Worm (Caenorhabditis elegans) whole organism, midembryonic: Measurements from ENCODE around the gene scvp-1.

Experiments used
- T22C8.4 ChIP-seq: fragments of 200-800 bp; sonication (Bioruptor generic); IDR thresholded peaks from 2 replicates; pipeline ENCODE4 v1.3.6; 2022; ENCODE audit warnings: missing genetic modification characterization, missing compliant biosample characterization
- cog-1 ChIP-seq: sonication (generic microtip); optimal IDR thresholded peaks from 2 replicates; lab custom pipeline; 2016; ENCODE audit warnings: missing genetic modification characterization, missing compliant biosample characterization
- flt-1 ChIP-seq: fragments of 200-800 bp; sonication (Bioruptor generic); IDR thresholded peaks from 2 replicates; pipeline ENCODE4 v1.3.6; 2022; ENCODE audit warnings: missing genetic modification characterization, missing compliant biosample characterization
- klf-2 ChIP-seq: fragments of 200-800 bp; sonication (Bioruptor generic); conservative IDR thresholded peaks from 2 replicates; pipeline ENCODE4 v1.3.6; 2022; ENCODE audit warnings: missing genetic modification reagents, missing genetic modification characterization, missing compliant biosample characterization
- med-1 ChIP-seq: sonication (generic microtip); optimal IDR thresholded peaks from 2 replicates; lab custom pipeline; 2017; ENCODE audit warnings: missing genetic modification characterization, mild to moderate bottlenecking, missing compliant biosample characterization, antibody characterized with exemption, missing genetic modification reagents; ENCODE audit not compliant: insufficient read depth
- ref-1 ChIP-seq: fragments of 200-800 bp; sonication (Bioruptor generic); conservative IDR thresholded peaks from 2 replicates; pipeline ENCODE4 v1.3.6; 2022; ENCODE audit warnings: missing genetic modification reagents, missing genetic modification characterization, missing compliant biosample characterization
- tab-1 ChIP-seq: fragments of 200-800 bp; sonication (Bioruptor generic); IDR thresholded peaks from 2 replicates; pipeline ENCODE4 v1.3.6; 2022; ENCODE audit warnings: missing genetic modification characterization, missing compliant biosample characterization
- ztf-23 ChIP-seq: fragments of 200-800 bp; sonication (Bioruptor generic); IDR thresholded peaks from 2 replicates; pipeline ENCODE4 v1.3.6; 2022; ENCODE audit warnings: missing genetic modification reagents, missing genetic modification characterization, missing compliant biosample characterization
- ztf-29 ChIP-seq: fragments of 200-800 bp; sonication (Bioruptor generic); IDR thresholded peaks from 2 replicates; pipeline ENCODE4 v1.3.6; 2022; ENCODE audit warnings: missing genetic modification reagents, missing genetic modification characterization, missing compliant biosample characterization

The scvp-1 gene

ce11 chrV:10924731-10925130 lies 6.4 kb downstream of the scvp-1 start, which contains the start of gene F58B4.6:
Gene F58B4.6, plus strand, starts transcription at chrV:10925031.
- TF ChIP-seq cog-1, result no peak

ce11 chrV:10923229-10923628 lies 7.9 kb downstream of the scvp-1 start, which contains the start of gene F58B4.7:
Gene F58B4.7, minus strand, starts transcription at chrV:10923329.
- no peak for TF ChIP-seq flt-1 (GFP tag; lab: Robert Waterston, UW)
- no peak for TF ChIP-seq tab-1 (GFP tag; lab: Robert Waterston, UW)
- no peak for TF ChIP-seq ztf-29 (GFP tag; lab: Robert Waterston, UW)
- TF ChIP-seq med-1 (GFP tag; lab: Kevin White, UChicago), result no peak
- no peak for TF ChIP-seq ref-1 (GFP tag; lab: Robert Waterston, UW)
- no peak for TF ChIP-seq cog-1
- no peak for TF ChIP-seq klf-2
- no peak for TF ChIP-seq T22C8.4 (GFP tag; lab: Robert Waterston, UW)
- no peak for TF ChIP-seq ztf-23

- no peak for TF ChIP-seq ztf-23
- TF ChIP-seq med-1 (GFP tag; lab: Kevin White, UChicago), result no peak
- TF ChIP-seq ref-1 (GFP tag; lab: Robert Waterston, UW), result no peak
- no peak for TF ChIP-seq ztf-29 (GFP tag; lab: Robert Waterston, UW)
- no peak for TF ChIP-seq tab-1 (GFP tag; lab: Robert Waterston, UW)
- no peak for TF ChIP-seq T22C8.4 (GFP tag; lab: Robert Waterston, UW)
- TF ChIP-seq flt-1 (GFP tag; lab: Robert Waterston, UW), result no peak
- TF ChIP-seq klf-2, result no peak
- no peak for TF ChIP-seq cog-1
These were observed 9.3 kb downstream of the scvp-1 start, which contains the start of gene nas-31 for ce11 chrV:10921747-10922146. Gene nas-31, minus strand, starts transcription at chrV:10921847.

ce11 chrV:10918373-10918772 lies 12.7 kb downstream of the scvp-1 start, which contains the start of gene F58B4.2:
Gene F58B4.2, minus strand, starts transcription at chrV:10918473.
- no peak for TF ChIP-seq ztf-29 (GFP tag; lab: Robert Waterston, UW)
- no peak for TF ChIP-seq T22C8.4 (GFP tag; lab: Robert Waterston, UW)

ce11 chrV:10915922-10916321 lies 15.2 kb downstream of the scvp-1 start:
- TF ChIP-seq ztf-23 (no peak), ztf-29 (GFP tag; lab: Robert Waterston, UW) (no peak), ref-1 (GFP tag; lab: Robert Waterston, UW) (no peak), tab-1 (GFP tag; lab: Robert Waterston, UW) (no peak), cog-1 (no peak), T22C8.4 (GFP tag; lab: Robert Waterston, UW) (no peak), med-1 (GFP tag; lab: Kevin White, UChicago) (no peak), klf-2 (no peak), flt-1 (GFP tag; lab: Robert Waterston, UW) (no peak)

- TF ChIP-seq med-1 (GFP tag; lab: Kevin White, UChicago) (no peak), cog-1 (no peak), ztf-29 (GFP tag; lab: Robert Waterston, UW) (no peak), tab-1 (GFP tag; lab: Robert Waterston, UW) (no peak)
These were observed 21.1 kb downstream of the scvp-1 start for ce11 chrV:10909959-10910358.

- TF ChIP-seq ref-1 (GFP tag; lab: Robert Waterston, UW), result no peak
These were observed 22.0 kb downstream of the scvp-1 start, which contains the start of gene zzz-1 for ce11 chrV:10909071-10909470. Gene zzz-1, minus strand, starts transcription at chrV:10909171.

ce11 chrV:10904795-10905194 lies 26.3 kb downstream of the scvp-1 start:
- TF ChIP-seq med-1 (GFP tag; lab: Kevin White, UChicago), result no peak

- TF ChIP-seq tab-1 (GFP tag; lab: Robert Waterston, UW), result no peak
- no peak for TF ChIP-seq ref-1 (GFP tag; lab: Robert Waterston, UW)
These were observed 27.3 kb downstream of the scvp-1 start, which contains the start of gene F32D8.15 for ce11 chrV:10903748-10904147. Gene F32D8.15, plus strand, starts transcription at chrV:10904048.

ce11 chrV:10902682-10903081 lies 28.4 kb downstream of the scvp-1 start, which contains the start of gene F32D8.8:
Gene F32D8.8, minus strand, starts transcription at chrV:10902782.
- TF ChIP-seq med-1 (GFP tag; lab: Kevin White, UChicago), result no peak
- TF ChIP-seq klf-2, result no peak
- TF ChIP-seq ref-1 (GFP tag; lab: Robert Waterston, UW), result no peak
- no peak for TF ChIP-seq ztf-23
- TF ChIP-seq ztf-29 (GFP tag; lab: Robert Waterston, UW), result no peak

- TF ChIP-seq tab-1 (GFP tag; lab: Robert Waterston, UW), result no peak
- TF ChIP-seq T22C8.4 (GFP tag; lab: Robert Waterston, UW), result no peak
- no peak for TF ChIP-seq ztf-23
- no peak for TF ChIP-seq ztf-29 (GFP tag; lab: Robert Waterston, UW)
- TF ChIP-seq ref-1 (GFP tag; lab: Robert Waterston, UW), result no peak
- no peak for TF ChIP-seq klf-2
- TF ChIP-seq cog-1, result no peak
- TF ChIP-seq flt-1 (GFP tag; lab: Robert Waterston, UW), result no peak
- TF ChIP-seq med-1 (GFP tag; lab: Kevin White, UChicago), result no peak
These were observed 30.0 kb downstream of the scvp-1 start, which contains the start of gene spp-16 for ce11 chrV:10901125-10901524. Gene spp-16, minus strand, starts transcription at chrV:10901303.
